Worm (Caenorhabditis elegans) whole organism, late embryonic: Measurements from ENCODE around the gene ZK1098.2.

Source experiments
- C08G9.2 ChIP-seq: sonication (generic microtip); optimal IDR thresholded peaks from 2 replicates; lab custom pipeline; 2016; ENCODE audit warnings: mild to moderate bottlenecking, missing genetic modification characterization, moderate library complexity, missing compliant biosample characterization
- C38D4.7 ChIP-seq: fragments of 200-800 bp; sonication (Bioruptor generic); optimal IDR thresholded peaks from 2 replicates; lab custom pipeline; 2018; ENCODE audit warnings: mild to moderate bottlenecking, missing genetic modification characterization, moderate library complexity, missing compliant biosample characterization
- T23F11.4 ChIP-seq: fragments of 200-800 bp; sonication (Bioruptor generic); optimal IDR thresholded peaks from 2 replicates; lab custom pipeline; 2018; ENCODE audit warnings: mild to moderate bottlenecking, missing genetic modification characterization, missing compliant biosample characterization
- Y22D7AL.16 ChIP-seq: sonication (generic microtip); optimal IDR thresholded peaks from 2 replicates; lab custom pipeline; 2016; ENCODE audit warnings: missing genetic modification characterization, missing compliant biosample characterization
- ahr-1 ChIP-seq: sonication (generic microtip); optimal IDR thresholded peaks from 2 replicates; lab custom pipeline; 2016; ENCODE audit warnings: missing genetic modification characterization, missing compliant biosample characterization
- ama-1 ChIP-seq: fragments of 150-350 bp; optimal IDR thresholded peaks from 2 replicates; lab custom pipeline; 2014
- ceh-14 ChIP-seq: sonication (generic microtip); optimal IDR thresholded peaks from 2 replicates; lab custom pipeline; 2016; ENCODE audit warnings: missing genotype, missing genetic modification characterization, missing compliant biosample characterization
- ceh-18 ChIP-seq: sonication (generic microtip); optimal IDR thresholded peaks from 2 replicates; lab custom pipeline; 2016; ENCODE audit warnings: missing genetic modification characterization, missing compliant biosample characterization
- ceh-19 ChIP-seq: fragments of 200-800 bp; sonication (Bioruptor generic); optimal IDR thresholded peaks from 2 replicates; lab custom pipeline; 2018; ENCODE audit warnings: mild to moderate bottlenecking, missing genetic modification characterization, missing compliant biosample characterization
- ceh-22 ChIP-seq: sonication (generic microtip); optimal IDR thresholded peaks from 2 replicates; lab custom pipeline; 2017; ENCODE audit warnings: missing biosample characterization, missing genetic modification characterization
- ceh-24 ChIP-seq: sonication (generic microtip); optimal IDR thresholded peaks from 2 replicates; lab custom pipeline; 2016; ENCODE audit warnings: mild to moderate bottlenecking, missing genetic modification characterization, missing compliant biosample characterization
- ceh-30 ChIP-seq: fragments of 150-350 bp; optimal IDR thresholded peaks from 2 replicates; lab custom pipeline; 2014; ENCODE audit warnings: missing biosample characterization, missing genetic modification characterization
- ceh-34 ChIP-seq: sonication (generic microtip); optimal IDR thresholded peaks from 2 replicates; lab custom pipeline; 2016; ENCODE audit warnings: mild to moderate bottlenecking, missing genetic modification characterization, missing compliant biosample characterization
- ceh-48 ChIP-seq: sonication (generic microtip); optimal IDR thresholded peaks from 2 replicates; lab custom pipeline; 2016; ENCODE audit warnings: missing genetic modification characterization, inconsistent platforms, missing compliant biosample characterization
- ceh-9 ChIP-seq: sonication (generic microtip); optimal IDR thresholded peaks from 2 replicates; lab custom pipeline; 2016; ENCODE audit warnings: mild to moderate bottlenecking, missing genetic modification characterization, inconsistent platforms, missing compliant biosample characterization
- che-1 ChIP-seq: sonication (generic microtip); optimal IDR thresholded peaks from 2 replicates; lab custom pipeline; 2016; ENCODE audit warnings: mild to moderate bottlenecking, missing genetic modification characterization, missing compliant biosample characterization
- dmd-4 ChIP-seq: sonication (generic microtip); optimal IDR thresholded peaks from 2 replicates; lab custom pipeline; 2016; ENCODE audit warnings: borderline replicate concordance, missing genetic modification characterization, missing compliant biosample characterization
- dve-1 ChIP-seq: sonication (generic microtip); optimal IDR thresholded peaks from 2 replicates; lab custom pipeline; 2017; ENCODE audit warnings: antibody characterized with exemption, mild to moderate bottlenecking, missing genetic modification characterization, missing compliant biosample characterization
- elt-2 ChIP-seq: sonication (generic microtip); optimal IDR thresholded peaks from 2 replicates; lab custom pipeline; 2016; ENCODE audit warnings: missing genetic modification reagents, missing genetic modification characterization, missing compliant biosample characterization
- fax-1 ChIP-seq: sonication (generic microtip); optimal IDR thresholded peaks from 2 replicates; lab custom pipeline; 2016; ENCODE audit warnings: missing genotype, missing genetic modification characterization, missing compliant biosample characterization
- fkh-10 ChIP-seq: fragments of 150-350 bp; optimal IDR thresholded peaks from 2 replicates; lab custom pipeline; 2014; ENCODE audit warnings: missing biosample characterization, missing genetic modification reagents, missing genetic modification characterization
- gmeb-2 ChIP-seq: sonication (generic microtip); optimal IDR thresholded peaks from 2 replicates; lab custom pipeline; 2016; ENCODE audit warnings: missing genetic modification characterization, inconsistent platforms, missing compliant biosample characterization
- hlh-13 ChIP-seq: fragments of 200-800 bp; sonication (Bioruptor generic); optimal IDR thresholded peaks from 2 replicates; lab custom pipeline; 2018; ENCODE audit warnings: mild to moderate bottlenecking, missing genetic modification characterization, missing compliant biosample characterization
- hlh-15 ChIP-seq: sonication (generic microtip); optimal IDR thresholded peaks from 2 replicates; lab custom pipeline; 2016; ENCODE audit warnings: missing genetic modification characterization, missing compliant biosample characterization
- hlh-30 ChIP-seq: sonication (generic microtip); optimal IDR thresholded peaks from 2 replicates; lab custom pipeline; 2017; ENCODE audit warnings: antibody characterized with exemption, missing genetic modification characterization, missing compliant biosample characterization; ENCODE audit not compliant: insufficient read depth
- lin-11 ChIP-seq: fragments of 200-800 bp; sonication (Bioruptor generic); optimal IDR thresholded peaks from 2 replicates; lab custom pipeline; 2018; ENCODE audit warnings: mild to moderate bottlenecking, missing genetic modification characterization, missing compliant biosample characterization
- mec-3 ChIP-seq: sonication (generic microtip); optimal IDR thresholded peaks from 2 replicates; lab custom pipeline; 2016; ENCODE audit warnings: borderline replicate concordance, missing genetic modification characterization, missing compliant biosample characterization
- nhr-11 ChIP-seq: fragments of 150-350 bp; optimal IDR thresholded peaks from 2 replicates; lab custom pipeline; 2014; ENCODE audit warnings: missing biosample characterization, missing genetic modification characterization
- npax-4 ChIP-seq: sonication (generic microtip); optimal IDR thresholded peaks from 2 replicates; lab custom pipeline; 2016; ENCODE audit warnings: missing genetic modification characterization, missing compliant biosample characterization
- pax-1 ChIP-seq: fragments of 150-350 bp; optimal IDR thresholded peaks from 2 replicates; lab custom pipeline; 2014; ENCODE audit warnings: missing biosample characterization, missing genetic modification characterization
- pha-2 ChIP-seq: sonication (generic microtip); optimal IDR thresholded peaks from 2 replicates; lab custom pipeline; 2017; ENCODE audit warnings: mild to moderate bottlenecking, missing genetic modification characterization, missing compliant biosample characterization
- pha-4 ChIP-seq: fragments of 150-350 bp; optimal IDR thresholded peaks from 2 replicates; lab custom pipeline; 2018; ENCODE audit warnings: missing biosample characterization, missing genetic modification reagents, missing genetic modification characterization
- pqm-1 ChIP-seq: sonication (generic microtip); optimal IDR thresholded peaks from 2 replicates; lab custom pipeline; 2016; ENCODE audit warnings: missing genetic modification characterization, missing compliant biosample characterization
- sdc-2 ChIP-seq: sonication (generic microtip); optimal IDR thresholded peaks from 2 replicates; lab custom pipeline; 2016; ENCODE audit warnings: missing genotype, missing genetic modification characterization, missing compliant biosample characterization
- syd-9 ChIP-seq: sonication (generic microtip); optimal IDR thresholded peaks from 2 replicates; lab custom pipeline; 2016; ENCODE audit warnings: mild to moderate bottlenecking, missing genetic modification characterization, moderate library complexity, missing compliant biosample characterization
- tbx-2 ChIP-seq: sonication (generic microtip); optimal IDR thresholded peaks from 2 replicates; lab custom pipeline; 2016; ENCODE audit warnings: missing genetic modification characterization, missing compliant biosample characterization
- tbx-7 ChIP-seq: sonication (generic microtip); optimal IDR thresholded peaks from 2 replicates; lab custom pipeline; 2016; ENCODE audit warnings: missing genotype, missing genetic modification characterization, missing compliant biosample characterization
- ttx-3 ChIP-seq: sonication (generic microtip); optimal IDR thresholded peaks from 2 replicates; lab custom pipeline; 2016; ENCODE audit warnings: missing genetic modification reagents, missing genetic modification characterization, missing compliant biosample characterization
- unc-3 ChIP-seq, 2 experiments: fragments of 200-800 bp in 1 of 2; sonication (Bioruptor generic) in 1 of 2; sonication (generic microtip) in 1 of 2; conservative IDR thresholded peaks in 1 of 2; optimal IDR thresholded peaks in 1 of 2; 2 replicates each; pipeline versions ENCODE4 v1.3.6 to Lab custom; 2016 to 2022; ENCODE audit warnings: missing compliant biosample characterization in 2 of 2, missing genetic modification characterization in 2 of 2, missing genetic modification reagents in 1 of 2
- unc-42 ChIP-seq: sonication (generic microtip); optimal IDR thresholded peaks from 2 replicates; lab custom pipeline; 2016; ENCODE audit warnings: missing genotype, missing genetic modification characterization, missing compliant biosample characterization
- unc-86 ChIP-seq: sonication (generic microtip); optimal IDR thresholded peaks from 2 replicates; lab custom pipeline; 2016; ENCODE audit warnings: missing genetic modification characterization, missing compliant biosample characterization
- zip-5 ChIP-seq: sonication (generic microtip); optimal IDR thresholded peaks from 2 replicates; lab custom pipeline; 2016; ENCODE audit warnings: missing genetic modification characterization, missing compliant biosample characterization
- ztf-16 ChIP-seq: sonication (generic microtip); optimal IDR thresholded peaks from 2 replicates; lab custom pipeline; 2017; ENCODE audit warnings: missing genetic modification characterization, missing compliant biosample characterization

Gene ZK1098.2

ce11 chrIII:9559381-9559881, 30.5 kb downstream of the ZK1098.2 start, which contains the start of gene C48B4.7:
C48B4.7 (minus strand) TSS chrIII:9559431.
- TF ChIP-seq pha-4 (no peak), pax-1 (tag; lab: Kevin White, UChicago) (no peak), pha-2 (tag; lab: Kevin White, UChicago) (no peak), Y22D7AL.16 (tag; lab: Kevin White, UChicago) (no peak), hlh-13 (GFP tag; lab: Kevin White, UChicago) (no peak), T23F11.4 (GFP tag; lab: Kevin White, UChicago) (no peak), zip-5 (tag; lab: Kevin White, UChicago) (no peak), sdc-2 (tag; lab: Kevin White, UChicago) (no peak), fkh-10 (no peak), ztf-16 (no peak), ama-1 (lab: Kevin White, UChicago) (no peak), ceh-18 (tag; lab: Kevin White, UChicago) (no peak), dve-1 (tag; lab: Kevin White, UChicago) (no peak), hlh-30 (no peak), ceh-34 (tag; lab: Kevin White, UChicago) (no peak), npax-4 (tag; lab: Kevin White, UChicago) (no peak), ceh-14 (tag; lab: Kevin White, UChicago) (no peak), ceh-19 (GFP tag; lab: Kevin White, UChicago) (no peak), unc-42 (tag; lab: Kevin White, UChicago) (no peak)

ce11 chrIII:9561158-9561557, 32.2 kb downstream of the ZK1098.2 start, which contains the start of gene C48B4.8:
C48B4.8 (minus strand) TSS chrIII:9561258.
- TF ChIP-seq T23F11.4 (GFP tag; lab: Kevin White, UChicago) (no peak), gmeb-2 (tag; lab: Kevin White, UChicago) (no peak), elt-2 (tag; lab: Kevin White, UChicago) (no peak), C08G9.2 (tag; lab: Kevin White, UChicago) (no peak), nhr-11 (tag; lab: Kevin White, UChicago) (no peak), syd-9 (tag; lab: Kevin White, UChicago) (no peak), tbx-7 (tag; lab: Kevin White, UChicago) (no peak), hlh-13 (GFP tag; lab: Kevin White, UChicago) (no peak), ceh-9 (tag; lab: Kevin White, UChicago) (no peak), pqm-1 (tag; lab: Kevin White, UChicago) (no peak), dmd-4 (tag; lab: Kevin White, UChicago) (no peak), dve-1 (tag; lab: Kevin White, UChicago) (no peak), Y22D7AL.16 (tag; lab: Kevin White, UChicago) (no peak), tbx-2 (tag; lab: Kevin White, UChicago) (no peak), mec-3 (tag; lab: Kevin White, UChicago) (no peak), C38D4.7 (no peak), che-1 (tag; lab: Kevin White, UChicago) (no peak), ceh-30 (tag; lab: Kevin White, UChicago) (no peak)

- TF ChIP-seq unc-3 (GFP tag; conservative IDR thresholded peaks at IDR 0.05; lab: Robert Waterston, UW): no peak
- TF ChIP-seq unc-3 (tag; optimal IDR thresholded peaks at IDR 0.05; lab: Kevin White, UChicago): no peak
- TF ChIP-seq hlh-30: no peak
- TF ChIP-seq fax-1 (tag; lab: Kevin White, UChicago): no peak
- no peak for TF ChIP-seq ceh-9 (tag; lab: Kevin White, UChicago)
- no peak for TF ChIP-seq ttx-3 (tag; lab: Kevin White, UChicago)
- no peak for TF ChIP-seq lin-11 (tag; lab: Kevin White, UChicago)
- no peak for TF ChIP-seq ahr-1 (tag; lab: Kevin White, UChicago)
- no peak for TF ChIP-seq ceh-48
- TF ChIP-seq ceh-24 (tag; lab: Kevin White, UChicago): no peak
- no peak for TF ChIP-seq ama-1 (lab: Kevin White, UChicago)
- TF ChIP-seq hlh-15 (tag; lab: Kevin White, UChicago): no peak
- TF ChIP-seq ceh-34 (tag; lab: Kevin White, UChicago): no peak
- no peak for TF ChIP-seq unc-86 (tag; lab: Kevin White, UChicago)
- TF ChIP-seq pha-2 (tag; lab: Kevin White, UChicago): no peak
- no peak for TF ChIP-seq elt-2 (tag; lab: Kevin White, UChicago)
- TF ChIP-seq zip-5 (tag; lab: Kevin White, UChicago): no peak
- TF ChIP-seq ceh-22 (tag; lab: Kevin White, UChicago): no peak
These were observed 34.3 kb downstream of the ZK1098.2 start, which contains the start of gene C48B4.9 for ce11 chrIII:9563235-9563634. C48B4.9 (minus strand) TSS chrIII:9563335.
